Worm (Caenorhabditis elegans): ENCODE measurements around the gene Y80D3A.8.
A peak's percentile ranks its signal among the peaks of the same experiment; 100 is the strongest.

Y80D3A.8 gene

DNA sequence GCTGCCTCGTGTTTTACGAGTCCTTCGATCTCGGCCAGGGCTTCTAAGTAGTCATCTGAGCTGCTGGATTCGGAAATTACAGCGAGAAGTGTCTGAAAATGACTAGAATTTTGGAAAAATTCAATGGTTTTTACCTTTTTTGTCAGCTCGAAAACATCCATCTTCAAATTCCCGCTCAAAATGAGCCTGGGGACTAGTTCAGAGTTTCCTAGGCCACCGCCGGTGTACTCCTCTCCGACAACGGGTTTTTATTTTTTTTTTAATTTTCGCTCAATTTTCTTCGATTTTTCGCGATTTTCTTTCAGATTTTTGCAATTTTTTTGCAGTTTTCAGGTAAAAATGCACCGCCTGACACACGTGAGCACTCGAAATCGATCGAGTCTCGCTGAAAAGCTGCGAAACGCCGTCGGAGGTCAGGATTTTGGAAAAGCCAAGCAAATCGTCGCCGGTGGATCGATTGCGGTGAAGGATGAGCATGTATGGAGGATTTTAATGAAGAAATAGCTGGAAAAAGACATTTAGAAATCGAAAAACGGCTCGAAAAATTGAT is 40.6 kb downstream of the Y80D3A.8 start, which contains the start of the genes mrps-35 and sws-1 (continued):
- peak; percentile 94 for TF ChIP-seq ceh-2 (tag; optimal IDR thresholded peaks at IDR 0.05)
- TF ChIP-seq T23F11.4 (GFP tag; optimal IDR thresholded peaks at IDR 0.05): no peak
- TF ChIP-seq hlh-8 (tag; optimal IDR thresholded peaks at IDR 0.05): peak; percentile 66
- TF ChIP-seq pros-1 (tag; optimal IDR thresholded peaks at IDR 0.05): no peak
- TF ChIP-seq fkh-6 (tag; optimal IDR thresholded peaks at IDR 0.05): peak; percentile 26
- no peak for TF ChIP-seq ceh-48 (tag; optimal IDR thresholded peaks at IDR 0.05)
- no peak for TF ChIP-seq fkh-10 (GFP tag; optimal IDR thresholded peaks at IDR 0.05)
- TF ChIP-seq hlh-13 (GFP tag; optimal IDR thresholded peaks at IDR 0.05): no peak
- TF ChIP-seq ref-2 (tag; optimal IDR thresholded peaks at IDR 0.05): peak; percentile 92
- TF ChIP-seq ceh-24 (tag; optimal IDR thresholded peaks at IDR 0.05): no peak
- no peak for TF ChIP-seq sox-2 (GFP tag; IDR thresholded peaks at IDR 0.05)
- no peak for TF ChIP-seq elt-4 (tag; optimal IDR thresholded peaks at IDR 0.05)
- no peak for TF ChIP-seq odd-2 (tag; optimal IDR thresholded peaks at IDR 0.05)
- TF ChIP-seq Y22D7AL.16 (tag; optimal IDR thresholded peaks at IDR 0.05): no peak
- peak; percentile 53 for TF ChIP-seq ztf-16 (tag; optimal IDR thresholded peaks at IDR 0.05)
- TF ChIP-seq F13H6.1 (tag; optimal IDR thresholded peaks at IDR 0.05): peak; percentile 39
- no peak for TF ChIP-seq unc-86 (tag; optimal IDR thresholded peaks at IDR 0.05)
- no peak for TF ChIP-seq hlh-15 (tag; optimal IDR thresholded peaks at IDR 0.05)
- TF ChIP-seq tbx-7 (tag; optimal IDR thresholded peaks at IDR 0.05): peak; percentile 94
- no peak for TF ChIP-seq dve-1 (tag; optimal IDR thresholded peaks at IDR 0.05)
- TF ChIP-seq pag-3 (tag; optimal IDR thresholded peaks at IDR 0.05; ENCODE audit: borderline replicate concordance): peak; percentile 37
- TF ChIP-seq eyg-1 (tag; optimal IDR thresholded peaks at IDR 0.05): peak; percentile 2
- no peak for TF ChIP-seq npax-4 (tag; optimal IDR thresholded peaks at IDR 0.05)

DNA sequence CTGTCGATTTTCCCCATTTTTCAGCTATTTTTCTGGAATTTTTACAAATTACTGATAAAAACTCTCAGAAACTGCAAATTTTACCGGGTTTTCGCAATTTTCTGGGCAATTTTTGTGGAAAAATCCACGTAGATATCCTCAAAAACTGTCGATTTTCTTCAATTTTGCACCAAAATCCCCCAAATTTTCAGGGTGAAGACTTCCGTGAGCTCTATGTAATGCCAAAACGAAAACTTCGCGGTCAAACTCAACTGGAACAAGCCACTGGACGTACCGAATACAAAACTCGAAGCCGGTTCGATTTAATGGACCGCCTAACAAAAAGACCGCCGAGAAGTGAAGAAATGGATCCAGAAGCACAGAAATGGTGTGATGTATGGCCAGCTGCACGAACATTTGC is 41.3 kb downstream of the Y80D3A.8 start:
- TF ChIP-seq odd-2 (tag; optimal IDR thresholded peaks at IDR 0.05) (no peak), K02D7.2 (tag; optimal IDR thresholded peaks at IDR 0.05) (no peak), madf-2 (tag; optimal IDR thresholded peaks at IDR 0.05) (no peak), ceh-45 (GFP tag; IDR thresholded peaks at IDR 0.05) (no peak), che-1 (tag; optimal IDR thresholded peaks at IDR 0.05) (no peak), ceh-18 (tag; optimal IDR thresholded peaks at IDR 0.05) (no peak), tbx-2 (tag; optimal IDR thresholded peaks at IDR 0.05) (no peak), tbx-7 (tag; optimal IDR thresholded peaks at IDR 0.05) (no peak), ceh-30 (tag; optimal IDR thresholded peaks at IDR 0.05) (no peak), ceh-6 (GFP tag; optimal IDR thresholded peaks at IDR 0.05) (no peak), T23F11.4 (GFP tag; optimal IDR thresholded peaks at IDR 0.05) (no peak), npax-4 (tag; optimal IDR thresholded peaks at IDR 0.05) (no peak)

DNA sequence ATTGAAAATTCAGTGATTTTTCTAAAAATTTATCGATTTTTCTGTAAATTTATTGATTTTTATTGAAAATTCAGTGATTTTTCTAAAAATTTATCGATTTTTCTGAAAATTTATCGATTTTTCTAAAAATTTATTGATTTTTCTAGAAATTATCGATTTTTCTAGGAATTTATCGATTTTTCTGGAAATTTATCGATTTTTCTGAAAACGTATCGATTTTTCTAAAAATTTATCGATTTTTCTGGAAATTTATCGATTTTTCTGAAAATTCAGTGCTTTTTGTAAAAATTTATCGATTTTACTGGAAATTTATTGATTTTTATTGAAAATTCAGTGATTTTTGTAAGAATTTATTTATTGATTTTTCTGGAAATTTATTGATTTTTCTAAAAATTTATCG is 44.2 kb downstream of the Y80D3A.8 start:
- peak; percentile 68 for TF ChIP-seq ceh-48 (tag; optimal IDR thresholded peaks at IDR 0.05)

DNA sequence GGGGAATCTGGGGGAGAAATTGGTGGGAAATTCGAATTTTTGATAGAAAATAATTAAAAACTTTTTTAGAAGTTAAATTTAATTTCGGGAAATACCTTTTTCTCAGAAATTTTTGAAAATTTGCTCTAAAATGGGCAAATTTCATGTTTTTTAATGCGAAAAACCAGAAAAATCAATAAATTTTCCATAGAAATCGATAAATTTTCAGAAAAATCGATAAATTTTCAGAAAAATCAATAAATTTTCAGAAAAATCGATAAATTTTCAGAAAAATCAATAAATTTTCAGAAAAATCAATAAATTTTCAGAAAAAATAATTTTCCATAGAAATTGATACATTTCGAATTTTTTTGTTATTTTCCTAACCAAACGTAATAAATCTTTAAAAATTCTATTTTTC is 45.7 kb downstream of the Y80D3A.8 start:
- TF ChIP-seq ceh-48 (tag; optimal IDR thresholded peaks at IDR 0.05) (peak; percentile 28), ceh-2 (tag; optimal IDR thresholded peaks at IDR 0.05) (no peak)

DNA sequence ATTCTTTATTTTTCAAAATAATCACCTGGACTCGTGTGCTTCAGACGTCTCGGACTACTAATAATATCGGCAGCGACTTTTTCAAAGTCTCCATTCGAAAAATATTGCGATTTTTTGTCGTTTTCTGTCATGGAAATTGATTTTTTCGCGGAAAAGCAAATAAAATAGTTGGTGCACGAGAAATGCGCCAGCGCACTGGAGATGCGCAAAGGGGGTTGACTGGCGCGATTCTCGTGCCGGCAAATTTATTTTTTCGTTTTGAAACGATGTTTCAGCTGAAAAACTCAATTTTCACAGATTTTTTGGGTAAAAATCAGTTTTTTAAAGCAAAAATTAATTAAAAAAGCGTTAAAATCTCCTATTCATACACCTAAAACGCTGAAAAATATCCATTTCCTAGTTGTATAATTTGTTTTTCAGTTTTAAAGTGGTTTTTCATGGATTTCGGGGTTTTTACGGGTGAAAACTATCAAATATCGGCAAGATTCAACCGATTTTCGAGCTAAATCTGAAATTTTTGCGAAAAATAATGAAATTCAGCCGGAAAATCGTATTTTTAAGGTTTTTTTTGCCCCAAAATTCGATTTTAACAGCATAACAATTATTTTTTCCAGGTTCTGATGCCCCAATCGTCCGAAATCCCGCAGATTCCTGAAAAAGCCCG is 49.9 kb downstream of the Y80D3A.8 start, which contains the start of the genes reps-1 and Y39B6A.37:
TSS of gene reps-1 (minus strand) at position 263 of the 664 bp plus-strand sequence.
TSS of gene Y39B6A.37 (plus strand) at position 614 of the 664 bp plus-strand sequence.
- TF ChIP-seq ceh-31 (tag; optimal IDR thresholded peaks at IDR 0.05) (peak; percentile 27), pros-1 (tag; optimal IDR thresholded peaks at IDR 0.05) (no peak), F13H6.1 (tag; optimal IDR thresholded peaks at IDR 0.05) (no peak), hlh-30 (tag; optimal IDR thresholded peaks at IDR 0.05; ENCODE audit: insufficient read depth) (no peak), ama-1 (optimal IDR thresholded peaks at IDR 0.05) (no peak), tbx-7 (tag; optimal IDR thresholded peaks at IDR 0.05) (no peak), sox-2 (GFP tag; IDR thresholded peaks at IDR 0.05) (no peak), tbx-2 (tag; optimal IDR thresholded peaks at IDR 0.05) (peak; percentile 14), unc-42 (tag; optimal IDR thresholded peaks at IDR 0.05) (peak; percentile 15), rnt-1 (tag; optimal IDR thresholded peaks at IDR 0.05) (no peak), nhr-232 (tag; optimal IDR thresholded peaks at IDR 0.05) (no peak), elt-2 (tag; optimal IDR thresholded peaks at IDR 0.05) (peak; percentile 42), lim-6 (tag; optimal IDR thresholded peaks at IDR 0.05) (no peak), ceh-30 (tag; optimal IDR thresholded peaks at IDR 0.05) (peak; percentile 81), lin-11 (tag; optimal IDR thresholded peaks at IDR 0.05) (no peak), nhr-11 (tag; optimal IDR thresholded peaks at IDR 0.05) (no peak), nfya-1 (tag; optimal IDR thresholded peaks at IDR 0.05) (peak; percentile 30), pat-9 (tag; optimal IDR thresholded peaks at IDR 0.05) (no peak), hlh-13 (GFP tag; optimal IDR thresholded peaks at IDR 0.05) (no peak), fax-1 (tag; optimal IDR thresholded peaks at IDR 0.05) (no peak)
